Worm (Caenorhabditis elegans) whole organism, mixed stage, embryonic: ENCODE data around the gene nstp-7.

Experiments
- blmp-1 ChIP-seq: fragments of 150-350 bp; optimal IDR thresholded peaks from 2 replicates; lab custom pipeline; 2014; ENCODE audit warnings: missing biosample characterization, missing genetic modification characterization
- ceh-43 ChIP-seq: fragments of 200-800 bp; sonication (Bioruptor generic); optimal IDR thresholded peaks from 2 replicates; lab custom pipeline; 2018; ENCODE audit warnings: mild to moderate bottlenecking, missing genetic modification characterization, moderate library complexity, missing compliant biosample characterization
- ceh-83 ChIP-seq: fragments of 200-800 bp; sonication (Bioruptor generic); optimal IDR thresholded peaks from 2 replicates; lab custom pipeline; 2018; ENCODE audit warnings: mild to moderate bottlenecking, missing genetic modification characterization, missing compliant biosample characterization
- ces-1 ChIP-seq: fragments of 150-350 bp; optimal IDR thresholded peaks from 2 replicates; lab custom pipeline; 2014; ENCODE audit warnings: missing biosample characterization, missing genetic modification reagents, missing genetic modification characterization
- cnd-1 ChIP-seq: fragments of 200-800 bp; sonication (Bioruptor generic); optimal IDR thresholded peaks from 2 replicates; lab custom pipeline; 2018; ENCODE audit warnings: mild to moderate bottlenecking, missing genetic modification characterization, missing compliant biosample characterization
- drap-1 ChIP-seq: fragments of 200-800 bp; sonication (Bioruptor generic); optimal IDR thresholded peaks from 3 replicates; lab custom pipeline; 2018; ENCODE audit warnings: mild to moderate bottlenecking, missing genetic modification characterization, missing compliant biosample characterization
- elt-1 ChIP-seq: sonication (generic microtip); optimal IDR thresholded peaks from 2 replicates; lab custom pipeline; 2017; ENCODE audit warnings: missing genetic modification characterization, mild to moderate bottlenecking, missing compliant biosample characterization, antibody characterized with exemption, moderate library complexity, borderline replicate concordance; ENCODE audit not compliant: insufficient read depth
- elt-3 ChIP-seq: fragments of 150-350 bp; optimal IDR thresholded peaks from 2 replicates; lab custom pipeline; 2014; ENCODE audit warnings: missing biosample characterization, missing genetic modification characterization
- ham-2 ChIP-seq: fragments of 200-800 bp; sonication (Bioruptor generic); optimal IDR thresholded peaks from 2 replicates; lab custom pipeline; 2018; ENCODE audit warnings: mild to moderate bottlenecking, missing genetic modification characterization, missing compliant biosample characterization
- hlh-1 ChIP-seq: fragments of 150-350 bp; optimal IDR thresholded peaks from 2 replicates; lab custom pipeline; 2014; ENCODE audit warnings: missing biosample characterization, missing genetic modification reagents, missing genetic modification characterization
- lin-13 ChIP-seq: fragments of 150-350 bp; optimal IDR thresholded peaks from 2 replicates; lab custom pipeline; 2014; ENCODE audit warnings: missing biosample characterization, missing genetic modification characterization
- lin-32 ChIP-seq: fragments of 200-800 bp; sonication (Bioruptor generic); optimal IDR thresholded peaks from 2 replicates; lab custom pipeline; 2018; ENCODE audit warnings: mild to moderate bottlenecking, missing genetic modification characterization, missing compliant biosample characterization
- lsy-2 ChIP-seq: fragments of 150-350 bp; optimal IDR thresholded peaks from 2 replicates; lab custom pipeline; 2014; ENCODE audit warnings: missing biosample characterization, missing genetic modification characterization
- mab-5 ChIP-seq: fragments of 150-350 bp; optimal IDR thresholded peaks from 2 replicates; lab custom pipeline; 2014; ENCODE audit warnings: missing biosample characterization, missing genetic modification characterization
- mep-1 ChIP-seq: fragments of 150-350 bp; optimal IDR thresholded peaks from 2 replicates; lab custom pipeline; 2017; ENCODE audit warnings: missing biosample characterization, missing genetic modification reagents, missing genetic modification characterization, inconsistent platforms
- mls-2 ChIP-seq: sonication (generic microtip); optimal IDR thresholded peaks from 2 replicates; lab custom pipeline; 2016; ENCODE audit warnings: mild to moderate bottlenecking, missing genetic modification characterization, moderate library complexity, missing compliant biosample characterization
- nhr-2 ChIP-seq: fragments of 150-350 bp; optimal IDR thresholded peaks from 2 replicates; lab custom pipeline; 2014; ENCODE audit warnings: missing biosample characterization, missing genetic modification characterization
- nhr-237 ChIP-seq: fragments of 150-350 bp; optimal IDR thresholded peaks from 2 replicates; lab custom pipeline; 2014; ENCODE audit warnings: missing biosample characterization, missing genetic modification characterization
- nhr-28 ChIP-seq: fragments of 150-350 bp; optimal IDR thresholded peaks from 2 replicates; lab custom pipeline; 2014; ENCODE audit warnings: missing biosample characterization, missing genetic modification characterization
- nhr-76 ChIP-seq: sonication (generic microtip); optimal IDR thresholded peaks from 2 replicates; lab custom pipeline; 2017; ENCODE audit warnings: missing biosample characterization, missing genetic modification characterization
- pha-4 ChIP-seq: fragments of 150-350 bp; optimal IDR thresholded peaks from 2 replicates; lab custom pipeline; 2018; ENCODE audit warnings: missing biosample characterization, missing genetic modification reagents, missing genetic modification characterization
- sem-2 ChIP-seq: fragments of 200-800 bp; sonication (Bioruptor generic); optimal IDR thresholded peaks from 2 replicates; lab custom pipeline; 2018; ENCODE audit warnings: mild to moderate bottlenecking, missing genetic modification characterization, missing compliant biosample characterization
- sptf-1 ChIP-seq: sonication (generic microtip); optimal IDR thresholded peaks from 2 replicates; lab custom pipeline; 2017; ENCODE audit warnings: mild to moderate bottlenecking, missing genetic modification characterization, moderate library complexity, missing compliant biosample characterization
- tbx-8 ChIP-seq: fragments of 200-800 bp; sonication (Bioruptor generic); optimal IDR thresholded peaks from 2 replicates; lab custom pipeline; 2018; ENCODE audit warnings: mild to moderate bottlenecking, missing genetic modification characterization, moderate library complexity, missing compliant biosample characterization
- unc-120 ChIP-seq: sonication (generic microtip); optimal IDR thresholded peaks from 2 replicates; lab custom pipeline; 2017; ENCODE audit warnings: missing genetic modification characterization, missing compliant biosample characterization; ENCODE audit not compliant: poor library complexity, severe bottlenecking
- unc-39 ChIP-seq: fragments of 150-350 bp; optimal IDR thresholded peaks from 2 replicates; lab custom pipeline; 2014; ENCODE audit warnings: missing biosample characterization, missing genetic modification characterization
- unc-62 ChIP-seq: fragments of 150-350 bp; optimal IDR thresholded peaks from 2 replicates; lab custom pipeline; 2014; ENCODE audit warnings: missing biosample characterization, missing genetic modification reagents, missing genetic modification characterization
- zip-8 ChIP-seq: fragments of 150-350 bp; optimal IDR thresholded peaks from 2 replicates; lab custom pipeline; 2014; ENCODE audit warnings: missing biosample characterization, missing genetic modification characterization
- ztf-11 ChIP-seq: fragments of 150-350 bp; optimal IDR thresholded peaks from 2 replicates; lab custom pipeline; 2014; ENCODE audit warnings: missing biosample characterization, missing genetic modification characterization

The nstp-7 gene

DNA sequence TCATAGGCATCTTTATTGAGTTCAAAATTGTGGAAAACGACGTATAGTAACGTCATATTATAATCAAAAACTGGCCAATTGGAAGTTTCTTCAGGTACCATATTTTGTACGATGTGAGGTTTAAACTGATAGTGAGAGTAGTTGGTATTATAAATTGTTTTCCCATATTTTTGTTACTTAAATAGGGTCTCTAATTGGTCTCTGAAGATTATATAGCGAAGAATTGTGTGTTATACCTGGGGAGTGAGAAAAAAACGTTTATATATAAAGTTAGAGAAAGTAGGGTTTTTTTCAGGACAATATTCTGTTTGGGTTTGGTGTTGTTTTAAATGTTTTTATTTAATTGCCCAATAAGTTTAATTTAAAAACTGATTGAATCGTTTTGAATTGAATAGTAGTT is 43.2 kb downstream of the nstp-7 start, which contains the start of gene srt-17:
TSS of gene srt-17 (minus strand) at position 101 of the 400 bp plus-strand sequence.
- no peak for TF ChIP-seq sptf-1 (tag; lab: Kevin White, UChicago)
- no peak for TF ChIP-seq mls-2 (tag; lab: Kevin White, UChicago)
- TF ChIP-seq mab-5 (tag; lab: Kevin White, UChicago) = no peak
- no peak for TF ChIP-seq elt-1 (tag; lab: Kevin White, UChicago)
- no peak for TF ChIP-seq nhr-28 (tag; lab: Kevin White, UChicago)
- TF ChIP-seq ceh-83 = no peak
- no peak for TF ChIP-seq unc-120 (tag; lab: Kevin White, UChicago)
- no peak for TF ChIP-seq hlh-1 (tag; lab: Kevin White, UChicago)
- no peak for TF ChIP-seq nhr-76 (tag; lab: Kevin White, UChicago)
- no peak for TF ChIP-seq ces-1
- TF ChIP-seq elt-3 (tag; lab: Kevin White, UChicago) = no peak
- no peak for TF ChIP-seq sem-2

DNA sequence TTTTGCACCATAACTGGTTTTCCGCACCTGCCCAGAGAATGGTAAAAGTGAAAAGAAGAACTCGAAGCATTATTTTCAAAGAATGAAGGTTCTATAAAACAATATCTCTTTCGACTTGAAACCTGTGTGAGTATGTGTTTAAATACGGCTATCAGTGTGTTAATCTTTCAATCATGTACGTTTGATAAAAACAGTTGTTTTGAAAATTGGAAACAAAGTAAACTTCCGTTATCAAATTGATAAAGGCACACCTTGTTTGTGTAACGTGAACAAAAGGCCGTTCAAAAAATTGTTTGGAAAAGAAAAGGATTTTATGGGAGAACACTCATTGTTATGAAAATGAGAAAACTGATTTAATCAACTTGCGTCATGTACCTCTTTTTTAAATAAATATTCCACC is 44.6 kb downstream of the nstp-7 start, which contains the start of gene F48G7.7:
TSS of gene F48G7.7 (minus strand) at position 101 of the 400 bp plus-strand sequence.
- TF ChIP-seq ceh-83 = no peak
- no peak for TF ChIP-seq nhr-2 (tag; lab: Kevin White, UChicago)

ce11 chrV:627585-627984 is 45.9 kb downstream of the nstp-7 start, which contains the start of gene F48G7.8:
F48G7.8 (minus strand) TSS chrV:627685.
- TF ChIP-seq mab-5 (tag; lab: Kevin White, UChicago) (no peak), tbx-8 (GFP tag; lab: Kevin White, UChicago) (no peak), drap-1 (GFP tag; lab: Kevin White, UChicago) (no peak), lin-13 (no peak), unc-39 (tag; lab: Kevin White, UChicago) (no peak), hlh-1 (tag; lab: Kevin White, UChicago) (no peak), blmp-1 (tag; lab: Kevin White, UChicago) (no peak), unc-120 (tag; lab: Kevin White, UChicago) (no peak), mep-1 (no peak), ztf-11 (tag; lab: Kevin White, UChicago) (no peak), mls-2 (tag; lab: Kevin White, UChicago) (no peak)

- TF ChIP-seq ceh-43 (GFP tag; lab: Kevin White, UChicago) (no peak), cnd-1 (tag; lab: Kevin White, UChicago) (no peak), zip-8 (no peak), tbx-8 (GFP tag; lab: Kevin White, UChicago) (no peak), unc-62 (GFP tag; lab: Kevin White, UChicago) (no peak), pha-4 (no peak)
These were observed 46.8 kb downstream of the nstp-7 start, which contains the start of gene F48G7.9 for ce11 chrV:628527-628926. F48G7.9 (minus strand) TSS chrV:628627.

- no peak for TF ChIP-seq ham-2
- TF ChIP-seq unc-39 (tag; lab: Kevin White, UChicago) = no peak
- no peak for TF ChIP-seq lsy-2 (tag; lab: Kevin White, UChicago)
- no peak for TF ChIP-seq lin-13
- TF ChIP-seq ces-1 = no peak
- TF ChIP-seq mls-2 (tag; lab: Kevin White, UChicago) = no peak
- no peak for TF ChIP-seq elt-3 (tag; lab: Kevin White, UChicago)
- no peak for TF ChIP-seq elt-1 (tag; lab: Kevin White, UChicago)
- no peak for TF ChIP-seq lin-32 (GFP tag; lab: Kevin White, UChicago)
- TF ChIP-seq nhr-237 (tag; lab: Kevin White, UChicago) = no peak
- no peak for TF ChIP-seq zip-8
- no peak for TF ChIP-seq unc-120 (tag; lab: Kevin White, UChicago)
- no peak for TF ChIP-seq blmp-1 (tag; lab: Kevin White, UChicago)
- TF ChIP-seq ceh-43 (GFP tag; lab: Kevin White, UChicago) = no peak
- no peak for TF ChIP-seq sem-2
- no peak for TF ChIP-seq nhr-28 (tag; lab: Kevin White, UChicago)
- TF ChIP-seq pha-4 = no peak
- no peak for TF ChIP-seq ceh-83
These were observed 50.1 kb downstream of the nstp-7 start for ce11 chrV:631832-632231.
